Fruit fly (Drosophila melanogaster) whole organism, embryonic: Measurements from ENCODE around the gene CG8301.

Experiments used
- Atf-2 ChIP-seq: fragments of 200-800 bp; sonication (Bioruptor generic); optimal IDR thresholded peaks from 2 replicates; lab custom pipeline; 2016; ENCODE audit warnings: missing biosample characterization, missing genetic modification characterization
- CG10274 ChIP-seq: fragments of 200-800 bp; sonication (Bioruptor generic); optimal IDR thresholded peaks from 3 replicates; lab custom pipeline; 2017; ENCODE audit warnings: missing biosample characterization, mild to moderate bottlenecking, missing genetic modification characterization
- CG12769 ChIP-seq: fragments of 200-800 bp; sonication (Bioruptor generic); optimal IDR thresholded peaks from 2 replicates; lab custom pipeline; 2019; ENCODE audit warnings: missing biosample characterization, mild to moderate bottlenecking, missing genetic modification characterization, moderate library complexity
- CG13123 ChIP-seq: fragments of 200-800 bp; sonication (Bioruptor generic); optimal IDR thresholded peaks from 2 replicates; lab custom pipeline; 2016; ENCODE audit warnings: missing biosample characterization, missing genetic modification characterization
- CG13296 ChIP-seq: fragments of 200-800 bp; sonication (Bioruptor generic); optimal IDR thresholded peaks from 3 replicates; lab custom pipeline; 2018; ENCODE audit warnings: missing biosample characterization, mild to moderate bottlenecking, missing genetic modification characterization
- CG2889 ChIP-seq: fragments of 200-800 bp; sonication (Bioruptor generic); IDR thresholded peaks from 3 replicates; pipeline ENCODE4 v1.3.6; 2022; ENCODE audit warnings: missing biosample characterization, missing genetic modification characterization
- CG3065 ChIP-seq: fragments of 200-800 bp; sonication (Bioruptor generic); optimal IDR thresholded peaks from 2 replicates; lab custom pipeline; 2016; ENCODE audit warnings: missing biosample characterization, missing genetic modification characterization
- CG3407 ChIP-seq: fragments of 200-800 bp; sonication (Bioruptor generic); optimal IDR thresholded peaks from 2 replicates; lab custom pipeline; 2018; ENCODE audit warnings: missing biosample characterization, mild to moderate bottlenecking, missing genetic modification characterization
- CG4328 ChIP-seq: fragments of 200-800 bp; sonication (Bioruptor generic); optimal IDR thresholded peaks from 3 replicates; lab custom pipeline; 2017; ENCODE audit warnings: missing biosample characterization, missing genetic modification reagents, missing genetic modification characterization
- CG4707 ChIP-seq: fragments of 200-800 bp; sonication (Bioruptor generic); optimal IDR thresholded peaks from 2 replicates; lab custom pipeline; 2018; ENCODE audit warnings: missing biosample characterization, mild to moderate bottlenecking, missing genetic modification characterization, moderate library complexity
- CG4820 ChIP-seq: fragments of 200-800 bp; sonication (Bioruptor generic); optimal IDR thresholded peaks from 3 replicates; lab custom pipeline; 2016; ENCODE audit warnings: missing biosample characterization, missing genetic modification characterization
- CG6813 ChIP-seq: fragments of 200-800 bp; sonication (Bioruptor generic); optimal IDR thresholded peaks from 2 replicates; lab custom pipeline; 2017; ENCODE audit warnings: missing biosample characterization, missing genetic modification characterization, mild to moderate bottlenecking, moderate library complexity, missing genetic modification reagents
- CG7987 ChIP-seq: fragments of 200-800 bp; sonication (Bioruptor generic); optimal IDR thresholded peaks from 2 replicates; lab custom pipeline; 2018; ENCODE audit warnings: missing biosample characterization, mild to moderate bottlenecking, missing genetic modification characterization, moderate library complexity
- CG8290 ChIP-seq, 3 experiments: fragments of 200-800 bp; sonication (Bioruptor generic); optimal IDR thresholded peaks; 2 replicates each; lab custom pipeline; 2016 to 2019; ENCODE audit warnings: missing biosample characterization in 3 of 3, missing genetic modification characterization in 3 of 3, mild to moderate bottlenecking in 2 of 3, moderate library complexity in 1 of 3
- CkIIα-i1 ChIP-seq: fragments of 200-800 bp; sonication (Bioruptor generic); IDR thresholded peaks from 2 replicates; pipeline ENCODE4 v1.3.6; 2022; ENCODE audit warnings: missing biosample characterization, missing genetic modification characterization
- Eip74EF ChIP-seq, 2 experiments: fragments of 200-800 bp in 1 of 2; fragments of >200 bp in 1 of 2; sonication (Bioruptor generic) in 1 of 2; optimal IDR thresholded peaks; 2 replicates each; lab custom pipeline; 2017 to 2019; ENCODE audit warnings: missing biosample characterization in 2 of 2, missing genetic modification characterization in 2 of 2, mild to moderate bottlenecking in 1 of 2, moderate library complexity in 1 of 2
- Fer3 ChIP-seq: fragments of 200-800 bp; sonication (Bioruptor generic); optimal IDR thresholded peaks from 2 replicates; lab custom pipeline; 2018; ENCODE audit warnings: missing biosample characterization, mild to moderate bottlenecking, missing genetic modification characterization, moderate library complexity
- Hr3 ChIP-seq: fragments of 200-800 bp; sonication (Bioruptor generic); optimal IDR thresholded peaks from 3 replicates; lab custom pipeline; 2016; ENCODE audit warnings: missing biosample characterization, missing genetic modification characterization
- Lim3 ChIP-seq: fragments of 200-800 bp; sonication (Bioruptor generic); IDR thresholded peaks from 2 replicates; pipeline ENCODE4 v1.3.6; 2022; ENCODE audit warnings: missing biosample characterization, missing genetic modification characterization
- MESR4 ChIP-seq: fragments of 200-800 bp; sonication (Bioruptor generic); optimal IDR thresholded peaks from 2 replicates; lab custom pipeline; 2018; ENCODE audit warnings: missing biosample characterization, mild to moderate bottlenecking, missing genetic modification characterization, moderate library complexity
- Mrtf ChIP-seq: fragments of 200-800 bp; sonication (Bioruptor generic); IDR thresholded peaks from 3 replicates; pipeline ENCODE4 v1.3.6; 2022; ENCODE audit warnings: missing biosample characterization, missing genetic modification characterization
- Neu2 ChIP-seq: fragments of 200-800 bp; sonication (Bioruptor generic); optimal IDR thresholded peaks from 3 replicates; lab custom pipeline; 2016; ENCODE audit warnings: missing biosample characterization, missing genetic modification characterization, borderline replicate concordance
- Scr ChIP-seq: fragments of 200-800 bp; sonication (Bioruptor generic); IDR thresholded peaks from 2 replicates; pipeline ENCODE4 v1.3.6; 2022; ENCODE audit warnings: missing biosample characterization, missing genetic modification characterization; ENCODE audit not compliant: partially characterized antibody
- Ssrp ChIP-seq: fragments of 200-800 bp; sonication (Bioruptor generic); optimal IDR thresholded peaks from 2 replicates; lab custom pipeline; 2018; ENCODE audit warnings: missing biosample characterization, mild to moderate bottlenecking, missing genetic modification characterization, moderate library complexity
- aop ChIP-seq: fragments of 200-800 bp; sonication (Bioruptor generic); IDR thresholded peaks from 2 replicates; pipeline ENCODE4 v1.3.6; 2022; ENCODE audit warnings: missing biosample characterization, missing genetic modification characterization
- ara ChIP-seq: fragments of 200-800 bp; sonication (Bioruptor generic); IDR thresholded peaks from 2 replicates; pipeline ENCODE4 v1.3.6; 2022; ENCODE audit warnings: missing biosample characterization, missing genetic modification characterization
- bowl ChIP-seq: fragments of 200-800 bp; sonication (Bioruptor generic); IDR thresholded peaks from 2 replicates; pipeline ENCODE4 v1.3.6; 2022; ENCODE audit warnings: missing biosample characterization, missing genetic modification characterization
- br ChIP-seq: fragments of >200 bp; optimal IDR thresholded peaks from 2 replicates; lab custom pipeline; 2017
- btn ChIP-seq: fragments of 200-800 bp; sonication (Bioruptor generic); optimal IDR thresholded peaks from 2 replicates; lab custom pipeline; 2016; ENCODE audit warnings: missing biosample characterization, missing genetic modification characterization
- cato ChIP-seq: fragments of 200-800 bp; sonication (Bioruptor generic); optimal IDR thresholded peaks from 2 replicates; lab custom pipeline; 2016; ENCODE audit warnings: missing biosample characterization, missing genetic modification characterization, borderline replicate concordance
- danr ChIP-seq: fragments of 200-800 bp; sonication (Bioruptor generic); IDR thresholded peaks from 2 replicates; pipeline ENCODE4 v1.3.6; 2022; ENCODE audit warnings: missing biosample characterization, missing genetic modification characterization
- dm ChIP-seq: fragments of 200-800 bp; sonication (Bioruptor generic); optimal IDR thresholded peaks from 3 replicates; lab custom pipeline; 2016; ENCODE audit warnings: missing biosample characterization, missing genetic modification characterization
- dmrt11E ChIP-seq: fragments of 200-800 bp; sonication (Bioruptor generic); optimal IDR thresholded peaks from 3 replicates; lab custom pipeline; 2018; ENCODE audit warnings: missing biosample characterization, mild to moderate bottlenecking, missing genetic modification characterization, moderate library complexity
- dysf ChIP-seq: fragments of 200-800 bp; sonication (Bioruptor generic); IDR thresholded peaks from 3 replicates; pipeline ENCODE4 v1.3.6; 2022; ENCODE audit warnings: missing biosample characterization, missing genetic modification characterization
- fd3F ChIP-seq: fragments of 200-800 bp; sonication (Bioruptor generic); optimal IDR thresholded peaks from 2 replicates; lab custom pipeline; 2018; ENCODE audit warnings: missing biosample characterization, mild to moderate bottlenecking, missing genetic modification characterization, moderate library complexity
- fru ChIP-seq: fragments of >200 bp; optimal IDR thresholded peaks from 2 replicates; lab custom pipeline; 2017
- hth ChIP-seq: fragments of >200 bp; optimal IDR thresholded peaks from 2 replicates; lab custom pipeline; 2017; ENCODE audit warnings: inconsistent platforms
- lmd ChIP-seq: fragments of 200-800 bp; sonication (Bioruptor generic); IDR thresholded peaks from 2 replicates; pipeline ENCODE4 v1.3.6; 2022; ENCODE audit warnings: missing biosample characterization, missing genetic modification characterization
- nerfin-2 ChIP-seq: fragments of 200-800 bp; sonication (Bioruptor generic); IDR thresholded peaks from 2 replicates; pipeline ENCODE4 v1.3.6; 2022; ENCODE audit warnings: missing biosample characterization, missing genetic modification characterization; ENCODE audit not compliant: partially characterized antibody
- otp ChIP-seq: fragments of 200-800 bp; sonication (Bioruptor generic); IDR thresholded peaks from 3 replicates; pipeline ENCODE4, ENCODE4 v1.3.6; 2022; ENCODE audit warnings: missing biosample characterization, missing genetic modification characterization
- phol ChIP-seq: fragments of 200-800 bp; sonication (Bioruptor generic); optimal IDR thresholded peaks from 3 replicates; lab custom pipeline; 2018; ENCODE audit warnings: missing biosample characterization, mild to moderate bottlenecking, missing genetic modification characterization, moderate library complexity
- prd ChIP-seq, 3 experiments: fragments of >200 bp in 2 of 3; fragments of 200-800 bp in 1 of 3; sonication (Bioruptor generic) in 1 of 3; optimal IDR thresholded peaks in 2 of 3; IDR thresholded peaks in 1 of 3; 2 replicates in 2 of 3; 3 replicates in 1 of 3; pipeline versions ENCODE4 v1.3.6 to Lab custom; 2017 to 2022; ENCODE audit warnings: missing biosample characterization in 1 of 3, missing genetic modification characterization in 1 of 3
- repo ChIP-seq: fragments of 200-800 bp; sonication (Bioruptor generic); optimal IDR thresholded peaks from 2 replicates; lab custom pipeline; 2016; ENCODE audit warnings: missing biosample characterization, missing genetic modification characterization
- sc ChIP-seq, 3 experiments: fragments of >200 bp in 2 of 3; fragments of 200-800 bp in 1 of 3; sonication (Bioruptor generic) in 1 of 3; optimal IDR thresholded peaks; 2 replicates in 2 of 3; 3 replicates in 1 of 3; lab custom pipeline; 2017; ENCODE audit warnings: mild to moderate bottlenecking in 1 of 3, missing biosample characterization in 1 of 3, missing genetic modification characterization in 1 of 3, missing genetic modification reagents in 1 of 3
- schlank ChIP-seq: fragments of 200-800 bp; sonication (Bioruptor generic); optimal IDR thresholded peaks from 2 replicates; lab custom pipeline; 2018; ENCODE audit warnings: missing biosample characterization, mild to moderate bottlenecking, missing genetic modification characterization
- slou ChIP-seq: fragments of 200-800 bp; sonication (Bioruptor generic); optimal IDR thresholded peaks from 3 replicates; lab custom pipeline; 2016; ENCODE audit warnings: missing biosample characterization, missing genetic modification characterization

The CG8301 gene

DNA sequence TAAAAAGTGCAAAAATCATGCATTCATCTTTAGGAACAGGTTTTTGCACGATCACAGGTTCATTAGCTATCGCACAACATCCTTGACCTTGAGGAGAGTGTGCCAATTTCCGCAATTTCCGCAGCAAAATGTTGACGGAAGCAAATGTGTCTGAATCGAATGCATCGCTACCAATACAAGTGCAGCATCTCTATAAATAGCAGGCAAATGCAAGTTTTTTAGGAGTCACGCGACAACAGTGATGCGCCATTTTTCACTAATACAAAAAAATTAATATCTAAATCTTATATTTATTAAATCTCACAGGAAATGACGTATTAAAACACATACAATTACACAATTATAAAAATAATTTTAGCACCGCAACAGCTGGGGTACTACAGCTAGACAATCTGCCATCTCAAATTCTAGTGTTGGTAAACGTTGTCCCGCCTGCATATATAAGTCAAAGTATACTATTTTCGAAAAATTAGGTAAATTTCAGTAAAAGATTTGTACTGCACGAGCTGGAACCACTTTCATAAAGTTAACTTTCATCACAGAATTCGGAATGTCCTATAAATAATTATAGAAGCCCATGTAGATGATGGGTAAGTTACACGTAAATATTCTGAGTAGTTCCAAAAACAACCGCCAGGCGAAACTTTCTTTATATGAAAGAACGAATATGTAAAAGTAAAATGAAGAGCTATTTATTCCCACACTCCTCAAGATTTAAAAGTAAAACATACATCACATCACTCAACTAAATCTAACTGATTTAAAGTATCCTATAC lies 7.1 kb upstream of the CG8301 start, which contains the start of gene CG9399 (continued):
- peak; percentile 84 for TF ChIP-seq slou (GFP tag; lab: Kevin White, UChicago)
- peak; percentile 96 for TF ChIP-seq aop
- TF ChIP-seq lmd (GFP tag; lab: Robert Waterston, UW), result peak; percentile 97
- peak; percentile 86 for TF ChIP-seq CG4707 (GFP tag; lab: Kevin White, UChicago)
- peak; percentile 96 for TF ChIP-seq CG4820
- no peak for TF ChIP-seq prd (optimal IDR thresholded peaks at IDR 0.05; lab: Kevin White, UChicago)
- peak; percentile 99 for TF ChIP-seq prd (GFP tag; IDR thresholded peaks at IDR 0.05; lab: Robert Waterston, UW)
- peak; percentile 94 for TF ChIP-seq danr
- peak; percentile 97 for TF ChIP-seq dmrt11E
- peak; percentile 86 for TF ChIP-seq schlank
- peak; percentile 81; the same call in 1 of the 2 replicates for TF ChIP-seq CkIIα-i1 (GFP tag; lab: Robert Waterston, UW)
- TF ChIP-seq CG13123 (GFP tag; lab: Kevin White, UChicago), result peak; percentile 95
- TF ChIP-seq Lim3 (GFP tag; lab: Robert Waterston, UW), result peak; percentile 94
- peak; percentile 97 for TF ChIP-seq cato (GFP tag; lab: Kevin White, UChicago)
- TF ChIP-seq CG13296 (GFP tag; lab: Kevin White, UChicago), result peak; percentile 93
- TF ChIP-seq fd3F (GFP tag; lab: Kevin White, UChicago), result peak; percentile 96
- peak; percentile 98 for TF ChIP-seq Hr3 (GFP tag; lab: Kevin White, UChicago)

DNA sequence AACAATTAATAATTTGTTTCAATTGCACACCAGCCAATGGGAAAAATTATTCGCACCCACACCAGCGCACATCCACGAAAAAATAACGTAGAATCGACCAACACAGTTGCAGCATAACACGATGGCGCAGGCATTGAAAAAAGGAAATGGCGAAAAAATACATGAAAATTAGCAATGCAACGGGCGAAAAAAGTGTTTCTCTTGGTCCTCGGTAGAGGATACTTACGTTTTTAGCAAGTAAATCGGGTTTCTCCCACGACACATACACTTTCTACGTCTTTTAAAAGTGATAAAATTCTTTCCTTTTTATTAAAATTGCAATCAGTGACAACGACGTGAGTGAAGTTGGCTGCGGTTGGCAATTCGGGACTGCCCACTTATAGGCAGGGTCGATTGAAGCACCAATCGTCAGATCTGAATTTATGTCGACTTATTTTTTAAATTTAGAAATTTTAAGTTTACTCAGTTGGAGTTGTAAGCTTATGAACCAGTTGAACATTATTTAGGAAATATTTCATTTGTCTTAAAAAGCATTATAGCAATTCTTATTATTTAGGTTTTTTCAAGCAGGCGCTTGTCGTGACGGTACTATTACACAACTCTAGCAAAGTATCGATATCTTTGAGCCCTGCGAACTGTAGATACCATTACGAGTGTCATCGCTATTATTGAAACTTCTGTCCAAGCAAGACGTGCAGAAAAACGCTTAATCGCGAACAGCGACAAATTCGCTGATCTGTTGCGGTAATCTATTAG lies 3.5 kb upstream of the CG8301 start, which contains the start of the genes Kap-alpha3 and Son:
Gene Kap-alpha3, minus strand, starts transcription at position 352 of the 756 bp plus-strand sequence.
Gene Son, plus strand, starts transcription at position 661 of the 756 bp plus-strand sequence.
- TF ChIP-seq btn (peak; percentile 90), nerfin-2 (GFP tag; lab: Robert Waterston, UW) (peak; percentile 65), Atf-2 (GFP tag; lab: Kevin White, UChicago) (peak; percentile 90), CG12769 (tag; lab: Kevin White, UChicago) (peak; percentile 75), CG2889 (GFP tag; lab: Robert Waterston, UW) (peak; percentile 82), CG6813 (GFP tag; lab: Kevin White, UChicago) (peak; percentile 85), CG3407 (GFP tag; lab: Kevin White, UChicago) (peak; percentile 93), MESR4 (peak; percentile 93), otp (GFP tag; lab: Robert Waterston, UW) (peak; percentile 82; the same call in 2 of the 3 replicates), Ssrp (tag; lab: Kevin White, UChicago) (peak; percentile 79), CG7987 (peak; percentile 97), Neu2 (GFP tag; lab: Kevin White, UChicago) (peak; percentile 91), ara (peak; percentile 76), sc (optimal IDR thresholded peaks at IDR 0.05; lab: Kevin White, UChicago) (no peak), sc (GFP tag; optimal IDR thresholded peaks at IDR 0.05; lab: Kevin White, UChicago) (peak; percentile 85), CG8290 (GFP tag; optimal IDR thresholded peaks at IDR 0.05; lab: Kevin White, UChicago) (peak; percentile 79), CG8290 (tag; optimal IDR thresholded peaks at IDR 0.05; lab: Kevin White, UChicago) (peak; percentile 79 to 95), repo (GFP tag; lab: Kevin White, UChicago) (peak; percentile 87), dm (GFP tag; lab: Kevin White, UChicago) (peak; percentile 96), br (lab: Kevin White, UChicago) (no peak), Mrtf (GFP tag; lab: Robert Waterston, UW) (peak; percentile 75), CG10274 (peak; percentile 88), bowl (GFP tag; lab: Robert Waterston, UW) (peak; percentile 49; the same call in 1 of the 2 replicates), Eip74EF (GFP tag; optimal IDR thresholded peaks at IDR 0.05; lab: Kevin White, UChicago) (peak in 1 of 2 experiments; percentile 76), Scr (peak; percentile 91), dysf (peak; percentile 88), hth (lab: Kevin White, UChicago) (no peak), phol (peak; percentile 95), fru (lab: Kevin White, UChicago) (no peak), CG3065 (GFP tag; lab: Kevin White, UChicago) (peak; percentile 83), Fer3 (tag; lab: Kevin White, UChicago) (peak; percentile 93), CG4328 (GFP tag; lab: Kevin White, UChicago) (peak; percentile 97)
